Worm (Caenorhabditis elegans) whole organism, L4/young adult: ENCODE data around the gene clec-63.

Source experiments
- W03F9.2 ChIP-seq: fragments of 150-350 bp; optimal IDR thresholded peaks from 2 replicates; lab custom pipeline; 2014; ENCODE audit warnings: missing biosample characterization, missing genetic modification characterization
- dao-5 ChIP-seq: sonication (generic microtip); optimal IDR thresholded peaks from 2 replicates; lab custom pipeline; 2016; ENCODE audit warnings: missing genotype, missing genetic modification characterization, moderate library complexity, missing compliant biosample characterization
- him-1 ChIP-seq: sonication (generic microtip); optimal IDR thresholded peaks from 2 replicates; lab custom pipeline; 2016; ENCODE audit warnings: missing genotype, missing genetic modification reagents, missing genetic modification characterization, missing compliant biosample characterization

DNA sequence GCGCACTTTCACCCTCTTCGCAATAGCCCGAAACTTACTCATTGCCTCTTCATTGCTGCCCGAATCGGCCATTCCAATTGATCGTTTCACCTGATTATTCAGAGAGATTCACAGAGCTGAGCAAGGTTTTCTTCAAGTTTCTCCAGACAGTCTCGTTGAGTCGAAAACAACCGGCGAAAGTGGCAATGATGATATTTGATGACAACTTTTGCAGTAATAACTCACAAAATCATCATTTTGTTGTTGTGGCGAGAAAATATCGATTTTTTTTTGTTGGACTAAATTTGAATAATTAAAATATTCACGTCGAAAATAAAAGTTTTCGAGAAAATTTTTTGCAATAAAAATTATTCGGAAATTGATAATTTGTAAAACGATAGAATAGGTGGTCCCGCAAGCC, 29.8 kb upstream of the clec-63 start, which contains the start of gene snf-5:
- TF ChIP-seq him-1 (tag; lab: Kevin White, UChicago) (no peak), W03F9.2 (tag; lab: Kevin White, UChicago) (no peak), dao-5 (tag; lab: Kevin White, UChicago) (no peak)
